Worm (Caenorhabditis elegans) whole organism, midembryonic: ENCODE data around the gene F26F4.12.
A peak's percentile ranks its signal among the peaks of the same experiment; 100 is the strongest.

Experiments
- T22C8.4 ChIP-seq: fragments of 200-800 bp; sonication (Bioruptor generic); IDR thresholded peaks from 2 replicates; pipeline ENCODE4 v1.3.6; 2022; ENCODE audit warnings: missing genetic modification characterization, missing compliant biosample characterization
- flt-1 ChIP-seq: fragments of 200-800 bp; sonication (Bioruptor generic); IDR thresholded peaks from 2 replicates; pipeline ENCODE4 v1.3.6; 2022; ENCODE audit warnings: missing genetic modification characterization, missing compliant biosample characterization
- klf-2 ChIP-seq: fragments of 200-800 bp; sonication (Bioruptor generic); conservative IDR thresholded peaks from 2 replicates; pipeline ENCODE4 v1.3.6; 2022; ENCODE audit warnings: missing genetic modification reagents, missing genetic modification characterization, missing compliant biosample characterization
- med-1 ChIP-seq: sonication (generic microtip); optimal IDR thresholded peaks from 2 replicates; lab custom pipeline; 2017; ENCODE audit warnings: missing genetic modification characterization, mild to moderate bottlenecking, missing compliant biosample characterization, antibody characterized with exemption, missing genetic modification reagents; ENCODE audit not compliant: insufficient read depth
- ref-1 ChIP-seq: fragments of 200-800 bp; sonication (Bioruptor generic); conservative IDR thresholded peaks from 2 replicates; pipeline ENCODE4 v1.3.6; 2022; ENCODE audit warnings: missing genetic modification reagents, missing genetic modification characterization, missing compliant biosample characterization
- tab-1 ChIP-seq: fragments of 200-800 bp; sonication (Bioruptor generic); IDR thresholded peaks from 2 replicates; pipeline ENCODE4 v1.3.6; 2022; ENCODE audit warnings: missing genetic modification characterization, missing compliant biosample characterization
- ztf-23 ChIP-seq: fragments of 200-800 bp; sonication (Bioruptor generic); IDR thresholded peaks from 2 replicates; pipeline ENCODE4 v1.3.6; 2022; ENCODE audit warnings: missing genetic modification reagents, missing genetic modification characterization, missing compliant biosample characterization
- ztf-29 ChIP-seq: fragments of 200-800 bp; sonication (Bioruptor generic); IDR thresholded peaks from 2 replicates; pipeline ENCODE4 v1.3.6; 2022; ENCODE audit warnings: missing genetic modification reagents, missing genetic modification characterization, missing compliant biosample characterization

- no peak for TF ChIP-seq tab-1 (GFP tag; lab: Robert Waterston, UW)
- no peak for TF ChIP-seq klf-2 (GFP tag; lab: Robert Waterston, UW)
- TF ChIP-seq ref-1 (GFP tag; lab: Robert Waterston, UW) = no peak
- no peak for TF ChIP-seq ztf-29 (GFP tag; lab: Robert Waterston, UW)
- no peak for TF ChIP-seq ztf-23
- TF ChIP-seq flt-1 (GFP tag; lab: Robert Waterston, UW) = no peak
- 0 out of 2 replicates have a peak, but pooled peaks have one; percentile 5 for TF ChIP-seq T22C8.4
- TF ChIP-seq med-1 = no peak
Measured at ce11 chrIII:4878281-4878680, 31.6 kb downstream of the F26F4.12 start, which contains the start of the genes tost-1 and arx-6.
